Fruit fly (Drosophila melanogaster): ENCODE measurements around the gene CG33700.

Gene CG33700

DNA sequence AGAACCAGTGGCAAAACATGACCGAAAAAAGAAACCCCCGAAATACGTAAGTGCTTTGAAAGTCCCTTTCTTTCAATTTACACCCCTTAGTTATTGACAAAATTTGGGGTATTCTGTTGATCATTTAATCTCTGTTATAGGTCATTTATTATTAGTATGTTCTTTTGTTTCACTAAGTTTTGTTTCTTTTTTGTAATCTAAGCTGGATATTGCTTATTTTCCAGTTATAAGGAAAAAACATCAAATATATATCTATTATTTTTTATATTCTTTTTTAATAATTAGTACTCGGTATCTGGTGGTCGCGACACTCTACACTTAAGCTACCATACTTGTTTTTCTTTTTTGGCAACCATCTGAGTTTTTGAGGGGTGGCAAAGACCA, 16.7 kb downstream of the CG33700 start (continued):
- TF ChIP-seq ewg (GFP tag; optimal IDR thresholded peaks at IDR 0.05) = peak; percentile 2
- peak; percentile 72 for TF ChIP-seq CG8388 (GFP tag; optimal IDR thresholded peaks at IDR 0.05)
- TF ChIP-seq Dll (GFP tag; IDR thresholded peaks at IDR 0.05; ENCODE audit: partially characterized antibody) = no peak
- peak; percentile 54 for TF ChIP-seq Dek (tag; optimal IDR thresholded peaks at IDR 0.05)
- TF ChIP-seq grau (tag; optimal IDR thresholded peaks at IDR 0.05) = peak; percentile 61
- peak; percentile 74 for TF ChIP-seq CG31441 (GFP tag; IDR thresholded peaks at IDR 0.05)
- TF ChIP-seq slbo (GFP tag; IDR thresholded peaks at IDR 0.05) = peak; percentile 36; the same call in 1 of the 2 replicates
- peak; percentile 29; the same call in 1 of the 2 replicates for TF ChIP-seq Drgx (GFP tag; IDR thresholded peaks at IDR 0.05)
- TF ChIP-seq CG15269 (tag; optimal IDR thresholded peaks at IDR 0.05) = peak; percentile 70
- no peak for TF ChIP-seq shn (GFP tag; optimal IDR thresholded peaks at IDR 0.05)
- peak; percentile 73 for TF ChIP-seq gcm (GFP tag; optimal IDR thresholded peaks at IDR 0.05)
- no peak for TF ChIP-seq CG14860 (GFP tag; IDR thresholded peaks at IDR 0.05; ENCODE audit: partially characterized antibody)
- peak; percentile 68 for TF ChIP-seq CG8924 (tag; optimal IDR thresholded peaks at IDR 0.05)
- peak; percentile 14 for TF ChIP-seq CG12299 (tag; optimal IDR thresholded peaks at IDR 0.05)
- no peak for TF ChIP-seq CG17186 (GFP tag; optimal IDR thresholded peaks at IDR 0.05)
- TF ChIP-seq CG18599 (GFP tag; optimal IDR thresholded peaks at IDR 0.05) = peak; percentile 37
- no peak for TF ChIP-seq CG6254 (GFP tag; optimal IDR thresholded peaks at IDR 0.05)
- TF ChIP-seq stwl (tag; optimal IDR thresholded peaks at IDR 0.05) = no peak
- TF ChIP-seq Rx (GFP tag; IDR thresholded peaks at IDR 0.05) = 0 out of 2 replicates have a peak, but pooled peaks have one; percentile 14
- no peak for TF ChIP-seq CG18764 (GFP tag; optimal IDR thresholded peaks at IDR 0.05)
- TF ChIP-seq Nf-YA (GFP tag; IDR thresholded peaks at IDR 0.05) = no peak
- TF ChIP-seq NC2α (GFP tag; optimal IDR thresholded peaks at IDR 0.05) = no peak
- peak; percentile 79 for TF ChIP-seq CG10979 (tag; optimal IDR thresholded peaks at IDR 0.05)
- no peak for TF ChIP-seq ase (GFP tag; IDR thresholded peaks at IDR 0.05)
- TF ChIP-seq CG7839 (tag; optimal IDR thresholded peaks at IDR 0.05) = peak; percentile 71
- TF ChIP-seq Sox100B (GFP tag; optimal IDR thresholded peaks at IDR 0.05) = peak; percentile 66
- peak; percentile 30 for TF ChIP-seq CG6813 (GFP tag; optimal IDR thresholded peaks at IDR 0.05)
- TF ChIP-seq CG30403 (GFP tag; optimal IDR thresholded peaks at IDR 0.05) = peak; percentile 22
- TF ChIP-seq CG31365 (tag; optimal IDR thresholded peaks at IDR 0.05) = no peak
- TF ChIP-seq Meics (GFP tag; optimal IDR thresholded peaks at IDR 0.05) = peak; percentile 61
- TF ChIP-seq BtbVII (GFP tag; optimal IDR thresholded peaks at IDR 0.05) = peak; percentile 19
- peak; percentile 59 for TF ChIP-seq sqz (GFP tag; optimal IDR thresholded peaks at IDR 0.05)
- TF ChIP-seq wek (GFP tag; optimal IDR thresholded peaks at IDR 0.05) = peak; percentile 16
- TF ChIP-seq ftz-f1 (GFP tag; optimal IDR thresholded peaks at IDR 0.05) = no peak
- TF ChIP-seq D19B (GFP tag; optimal IDR thresholded peaks at IDR 0.05) = peak; percentile 97
- peak in 1 of 2 experiments; percentile 0 for TF ChIP-seq dpn (GFP tag; optimal IDR thresholded peaks at IDR 0.05)
- peak; percentile 52 for TF ChIP-seq CG13424 (tag; optimal IDR thresholded peaks at IDR 0.05)
- peak; percentile 75 for TF ChIP-seq unpg (GFP tag; optimal IDR thresholded peaks at IDR 0.05)
- peak; percentile 31; the same call in 1 of the 2 replicates for TF ChIP-seq CG10366 (GFP tag; IDR thresholded peaks at IDR 0.05)
- peak; percentile 51 for TF ChIP-seq CG6689 (GFP tag; IDR thresholded peaks at IDR 0.05)
- TF ChIP-seq CG1024 (GFP tag; IDR thresholded peaks at IDR 0.05) = no peak
- TF ChIP-seq CG18619 (GFP tag; optimal IDR thresholded peaks at IDR 0.05) = peak; percentile 30
- TF ChIP-seq Hmr (GFP tag; optimal IDR thresholded peaks at IDR 0.05) = peak; percentile 67
- peak; percentile 2 for TF ChIP-seq zfh2 (GFP tag; optimal IDR thresholded peaks at IDR 0.05)
- TF ChIP-seq HLH3B (GFP tag; IDR thresholded peaks at IDR 0.05) = peak; percentile 65
- TF ChIP-seq CG30020 (tag; optimal IDR thresholded peaks at IDR 0.05) = peak; percentile 8
- no peak for TF ChIP-seq seq (GFP tag; IDR thresholded peaks at IDR 0.05)
- TF ChIP-seq tgo (GFP tag; IDR thresholded peaks at IDR 0.05) = peak; percentile 32; the same call in 1 of the 3 replicates
- no peak for TF ChIP-seq dimm (GFP tag; IDR thresholded peaks at IDR 0.05)
- TF ChIP-seq lab (GFP tag; optimal IDR thresholded peaks at IDR 0.05) = peak; percentile 65

All from whole organism, embryonic.